Worm (Caenorhabditis elegans) whole organism, L3 larva: ENCODE measurements around the gene srh-75.

Experiments
- R02D3.7 ChIP-seq: fragments of 150-350 bp; optimal IDR thresholded peaks from 2 replicates; lab custom pipeline; 2014; ENCODE audit warnings: missing biosample characterization, missing genetic modification characterization
- aly-2 ChIP-seq: fragments of 150-350 bp; optimal IDR thresholded peaks from 2 replicates; lab custom pipeline; 2014; ENCODE audit warnings: missing biosample characterization, missing genetic modification characterization
- ama-1 ChIP-seq: fragments of 150-350 bp; optimal IDR thresholded peaks from 2 replicates; lab custom pipeline; 2018
- ceh-16 ChIP-seq: sonication (generic microtip); optimal IDR thresholded peaks from 2 replicates; lab custom pipeline; 2017; ENCODE audit warnings: missing biosample characterization, missing genetic modification characterization
- ceh-28 ChIP-seq: fragments of 150-350 bp; optimal IDR thresholded peaks from 2 replicates; lab custom pipeline; 2014; ENCODE audit warnings: missing biosample characterization, missing genetic modification reagents, missing genetic modification characterization
- ceh-82 ChIP-seq: fragments of 150-350 bp; optimal IDR thresholded peaks from 2 replicates; lab custom pipeline; 2014; ENCODE audit warnings: missing biosample characterization, missing genetic modification characterization
- daf-12 ChIP-seq: fragments of 150-350 bp; optimal IDR thresholded peaks from 2 replicates; lab custom pipeline; 2014; ENCODE audit warnings: missing biosample characterization, missing genetic modification reagents, missing genetic modification characterization
- elt-1 ChIP-seq: fragments of 150-350 bp; optimal IDR thresholded peaks from 2 replicates; lab custom pipeline; 2014; ENCODE audit warnings: missing biosample characterization, missing genetic modification characterization
- elt-2 ChIP-seq: sonication (generic microtip); optimal IDR thresholded peaks from 2 replicates; lab custom pipeline; 2016; ENCODE audit warnings: missing genetic modification reagents, mild to moderate bottlenecking, missing genetic modification characterization, missing compliant biosample characterization
- fkh-10 ChIP-seq: sonication (generic microtip); optimal IDR thresholded peaks from 2 replicates; lab custom pipeline; 2017; ENCODE audit warnings: missing biosample characterization, missing genetic modification reagents, missing genetic modification characterization
- fkh-2 ChIP-seq: fragments of 150-350 bp; optimal IDR thresholded peaks from 2 replicates; lab custom pipeline; 2014; ENCODE audit warnings: missing biosample characterization, missing genetic modification reagents, missing genetic modification characterization
- fos-1 ChIP-seq: fragments of 150-350 bp; optimal IDR thresholded peaks from 2 replicates; lab custom pipeline; 2014; ENCODE audit warnings: missing biosample characterization, missing genetic modification characterization
- hmg-11 ChIP-seq: sonication (generic microtip); optimal IDR thresholded peaks from 2 replicates; lab custom pipeline; 2016; ENCODE audit warnings: missing genetic modification characterization, missing compliant biosample characterization
- jun-1 ChIP-seq: fragments of 150-350 bp; optimal IDR thresholded peaks from 2 replicates; lab custom pipeline; 2014; ENCODE audit warnings: missing biosample characterization, missing genetic modification reagents, missing genetic modification characterization
- lin-15B ChIP-seq: fragments of 150-350 bp; optimal IDR thresholded peaks from 2 replicates; lab custom pipeline; 2014; ENCODE audit warnings: missing biosample characterization, missing genetic modification characterization
- lin-39 ChIP-seq: fragments of 150-350 bp; optimal IDR thresholded peaks from 2 replicates; lab custom pipeline; 2018; ENCODE audit warnings: missing biosample characterization, missing genetic modification reagents, missing genetic modification characterization
- lsy-12 ChIP-seq: sonication (generic microtip); optimal IDR thresholded peaks from 2 replicates; lab custom pipeline; 2016; ENCODE audit warnings: mild to moderate bottlenecking, missing genetic modification characterization, missing compliant biosample characterization
- mml-1 ChIP-seq: fragments of 150-350 bp; sonication (generic microtip); optimal IDR thresholded peaks from 3 replicates; lab custom pipeline; 2014; ENCODE audit warnings: missing biosample characterization, missing genetic modification characterization
- nfya-1 ChIP-seq: sonication (generic microtip); optimal IDR thresholded peaks from 2 replicates; lab custom pipeline; 2017; ENCODE audit warnings: missing genetic modification characterization, mild to moderate bottlenecking, missing compliant biosample characterization, antibody characterized with exemption, moderate library complexity; ENCODE audit not compliant: insufficient read depth
- nhr-11 ChIP-seq: fragments of 150-350 bp; optimal IDR thresholded peaks from 2 replicates; lab custom pipeline; 2014; ENCODE audit warnings: missing biosample characterization, missing genetic modification characterization
- nhr-12 ChIP-seq: fragments of 150-350 bp; optimal IDR thresholded peaks from 2 replicates; lab custom pipeline; 2014; ENCODE audit warnings: missing biosample characterization, missing genetic modification characterization
- nhr-23 ChIP-seq: fragments of 150-350 bp; optimal IDR thresholded peaks from 2 replicates; lab custom pipeline; 2014; ENCODE audit warnings: missing biosample characterization, missing genetic modification reagents, missing genetic modification characterization
- nhr-237 ChIP-seq: fragments of 150-350 bp; optimal IDR thresholded peaks from 2 replicates; lab custom pipeline; 2014; ENCODE audit warnings: missing biosample characterization, missing genetic modification characterization
- nhr-25 ChIP-seq: sonication (generic microtip); optimal IDR thresholded peaks from 2 replicates; lab custom pipeline; 2017; ENCODE audit warnings: missing biosample characterization, missing genetic modification characterization
- nhr-43 ChIP-seq: sonication (generic microtip); optimal IDR thresholded peaks from 2 replicates; lab custom pipeline; 2016; ENCODE audit warnings: mild to moderate bottlenecking, missing genetic modification characterization, missing compliant biosample characterization; ENCODE audit not compliant: poor library complexity, severe bottlenecking
- nhr-67 ChIP-seq: fragments of 150-350 bp; optimal IDR thresholded peaks from 2 replicates; lab custom pipeline; 2014; ENCODE audit warnings: missing biosample characterization, missing genetic modification characterization
- nhr-76 ChIP-seq: fragments of 150-350 bp; sonication (generic microtip); optimal IDR thresholded peaks from 5 replicates; lab custom pipeline; 2014; ENCODE audit warnings: missing biosample characterization, missing genetic modification characterization
- nhr-77 ChIP-seq: fragments of 150-350 bp; optimal IDR thresholded peaks from 2 replicates; lab custom pipeline; 2014; ENCODE audit warnings: missing biosample characterization, missing genetic modification characterization
- pha-4 ChIP-seq: fragments of 150-350 bp; optimal IDR thresholded peaks from 2 replicates; lab custom pipeline; 2014; ENCODE audit warnings: missing biosample characterization, missing genetic modification reagents, missing genetic modification characterization
- skn-1 ChIP-seq: fragments of 150-350 bp; optimal IDR thresholded peaks from 2 replicates; lab custom pipeline; 2014; ENCODE audit warnings: missing biosample characterization, missing genetic modification characterization
- snpc-4 ChIP-seq: fragments of 150-350 bp; optimal IDR thresholded peaks from 2 replicates; lab custom pipeline; 2014; ENCODE audit warnings: missing biosample characterization, missing genetic modification characterization
- unc-39 ChIP-seq: sonication (generic microtip); optimal IDR thresholded peaks from 4 replicates; lab custom pipeline; 2017; ENCODE audit warnings: missing biosample characterization, missing genetic modification characterization
- unc-62 ChIP-seq: fragments of 150-350 bp; sonication (generic microtip); optimal IDR thresholded peaks from 4 replicates; lab custom pipeline; 2014; ENCODE audit warnings: missing biosample characterization, missing genetic modification reagents, missing genetic modification characterization
- ztf-11 ChIP-seq: fragments of 150-350 bp; optimal IDR thresholded peaks from 2 replicates; lab custom pipeline; 2014; ENCODE audit warnings: missing biosample characterization, missing genetic modification characterization
- ztf-4 ChIP-seq: fragments of 150-350 bp; optimal IDR thresholded peaks from 2 replicates; lab custom pipeline; 2014; ENCODE audit warnings: missing biosample characterization, missing genetic modification characterization

Gene srh-75

DNA sequence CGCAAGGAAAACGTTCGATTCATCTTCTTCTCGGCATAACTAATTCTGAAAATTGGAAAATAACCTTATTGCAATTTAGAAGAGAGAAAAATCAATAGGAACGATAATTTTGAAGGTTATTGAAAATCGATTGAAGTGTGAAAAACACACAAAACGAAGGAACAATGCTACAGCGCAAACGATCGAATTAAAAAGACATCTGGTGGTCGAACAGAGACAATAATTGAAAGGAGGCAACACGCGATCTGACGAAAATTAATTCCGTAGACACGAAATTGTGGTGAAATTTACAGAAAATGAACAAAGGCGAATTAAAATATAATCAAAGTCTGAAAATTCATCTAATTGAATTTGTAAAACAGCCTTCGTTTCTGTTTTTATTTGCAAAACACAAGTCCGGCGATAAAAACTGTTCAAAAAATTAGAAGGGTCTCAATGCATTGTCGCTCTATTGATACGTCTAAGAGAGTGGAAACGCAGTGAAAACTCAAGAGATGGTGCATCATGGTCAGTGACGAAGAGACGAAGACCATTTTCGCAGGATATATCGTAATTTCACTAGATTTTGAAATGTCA, 17.5 kb downstream of the srh-75 start, which contains the start of gene pak-2 (continued):
- TF ChIP-seq ztf-4 (tag; lab: Kevin White, UChicago) (no peak), nhr-43 (tag; lab: Kevin White, UChicago) (peak; percentile 62), fkh-10 (GFP tag; lab: Kevin White, UChicago) (peak; percentile 7)

DNA sequence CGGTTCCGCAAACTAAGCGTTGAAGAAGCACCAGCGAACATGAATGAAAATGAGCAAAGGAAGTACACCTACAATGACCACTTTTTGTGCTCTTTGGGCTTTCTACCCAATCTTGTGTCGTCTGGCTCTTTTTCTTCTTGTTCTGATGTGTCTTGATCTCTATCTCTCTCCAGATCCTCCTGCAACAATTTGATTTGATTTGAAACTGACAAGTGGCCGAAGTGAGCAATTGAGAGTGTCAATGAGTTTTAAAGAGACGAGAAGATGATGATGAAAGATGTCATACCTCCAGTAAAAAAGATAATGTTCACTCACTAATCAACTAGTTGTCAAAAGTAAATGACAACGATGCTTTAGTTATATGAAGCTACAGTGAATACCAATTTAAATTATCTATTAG, 22.2 kb downstream of the srh-75 start, which contains the start of gene pptr-2:
TSS of gene pptr-2 (minus strand) at position 184 of the 400 bp plus-strand sequence.
- no peak for TF ChIP-seq elt-1
- peak; percentile 21 for TF ChIP-seq nfya-1 (tag; lab: Kevin White, UChicago)

DNA sequence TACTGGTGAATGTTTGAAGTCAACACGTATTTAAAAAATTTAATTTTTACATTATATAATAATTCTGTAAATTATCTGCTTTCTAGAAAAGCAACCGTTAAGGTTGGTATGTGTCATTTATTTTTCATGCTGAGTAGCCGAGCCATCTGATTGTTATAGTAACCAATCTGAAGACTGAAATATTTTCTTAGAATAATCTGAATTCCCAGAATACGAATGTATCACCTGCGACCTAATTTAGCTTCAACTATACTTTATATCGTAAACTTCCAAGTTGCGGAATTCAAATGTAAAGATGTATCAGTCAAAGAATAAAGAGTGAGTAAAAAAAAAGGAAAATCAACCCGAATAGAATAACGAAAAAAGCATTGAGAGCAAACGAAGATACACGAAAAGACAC, 23.7 kb downstream of the srh-75 start:
- no peak for TF ChIP-seq fkh-2 (tag; lab: Kevin White, UChicago)
- TF ChIP-seq nhr-67 (tag; lab: Kevin White, UChicago) = no peak
- no peak for TF ChIP-seq hmg-11 (tag; lab: Kevin White, UChicago)
- TF ChIP-seq snpc-4 (tag; lab: Kevin White, UChicago) = no peak
- no peak for TF ChIP-seq nhr-12 (tag; lab: Kevin White, UChicago)
- no peak for TF ChIP-seq nfya-1 (tag; lab: Kevin White, UChicago)
- no peak for TF ChIP-seq nhr-25
- TF ChIP-seq daf-12 = no peak
- TF ChIP-seq nhr-77 = no peak
- TF ChIP-seq jun-1 (tag; lab: Kevin White, UChicago) = no peak
- no peak for TF ChIP-seq ztf-11 (tag; lab: Kevin White, UChicago)
- TF ChIP-seq R02D3.7 (tag; lab: Kevin White, UChicago) = no peak
- no peak for TF ChIP-seq ztf-4 (tag; lab: Kevin White, UChicago)
- TF ChIP-seq ama-1 = no peak
- TF ChIP-seq mml-1 (tag; lab: Kevin White, UChicago) = no peak
- no peak for TF ChIP-seq nhr-237 (tag; lab: Kevin White, UChicago)
- no peak for TF ChIP-seq ceh-16 (tag; lab: Kevin White, UChicago)
- no peak for TF ChIP-seq nhr-23 (tag; lab: Kevin White, UChicago)

DNA sequence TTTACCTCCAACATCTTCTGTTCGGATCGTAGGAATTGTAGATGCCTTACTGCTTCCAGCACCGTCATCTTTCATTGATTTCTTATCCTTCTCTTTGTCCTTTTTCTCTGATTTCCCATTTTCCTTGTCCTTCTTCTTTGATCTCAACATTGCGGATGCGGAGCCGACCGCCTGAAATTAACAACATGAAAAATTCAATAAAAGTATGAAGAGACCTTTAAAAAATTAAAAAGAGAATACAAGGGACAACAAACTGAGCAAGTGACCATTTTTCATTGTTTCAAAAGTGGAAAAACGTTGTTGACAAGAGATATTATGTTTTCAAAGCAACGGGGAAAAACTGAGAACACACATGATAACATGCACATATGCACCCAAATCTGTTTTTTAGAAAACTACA, 26.3 kb downstream of the srh-75 start:
- no peak for TF ChIP-seq ama-1
- TF ChIP-seq unc-39 = no peak

DNA sequence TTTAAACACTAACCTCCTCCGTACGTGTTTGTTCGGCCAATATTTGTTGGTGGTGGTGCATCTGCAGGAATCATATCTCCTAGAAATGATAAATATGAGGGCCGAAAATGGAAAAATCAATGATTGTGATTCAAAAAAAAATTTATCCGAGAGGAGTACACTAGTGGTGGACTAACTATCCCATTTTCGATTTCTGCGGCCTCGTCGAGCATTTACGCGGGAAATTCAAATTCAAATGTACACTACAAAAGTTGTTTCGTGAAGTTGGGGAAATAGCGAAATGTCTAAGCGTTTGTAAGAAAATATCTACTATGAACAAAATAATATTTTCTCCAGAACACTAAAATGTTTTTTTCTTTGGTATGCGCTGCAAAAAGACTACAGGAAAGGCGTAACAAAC, 27.6 kb downstream of the srh-75 start:
- no peak for TF ChIP-seq aly-2
- TF ChIP-seq hmg-11 (tag; lab: Kevin White, UChicago) = peak; percentile 29
- TF ChIP-seq unc-39 = no peak
- TF ChIP-seq ceh-16 (tag; lab: Kevin White, UChicago) = no peak
- TF ChIP-seq nhr-25 = peak; percentile 23
- no peak for TF ChIP-seq R02D3.7 (tag; lab: Kevin White, UChicago)
- TF ChIP-seq lsy-12 = peak; percentile 30
- no peak for TF ChIP-seq nhr-76
- TF ChIP-seq nhr-23 (tag; lab: Kevin White, UChicago) = peak; percentile 69
- peak; percentile 12 for TF ChIP-seq jun-1 (tag; lab: Kevin White, UChicago)
- peak; percentile 59 for TF ChIP-seq lin-15B (tag; lab: Kevin White, UChicago)
- no peak for TF ChIP-seq nhr-11
- TF ChIP-seq elt-2 (tag; lab: Kevin White, UChicago) = peak; percentile 18
- TF ChIP-seq lin-39 (tag; lab: Kevin White, UChicago) = peak; percentile 32
- TF ChIP-seq fkh-10 (GFP tag; lab: Kevin White, UChicago) = no peak
- TF ChIP-seq ceh-28 (tag; lab: Kevin White, UChicago) = peak; percentile 43
- TF ChIP-seq skn-1 (tag; lab: Kevin White, UChicago) = no peak
- no peak for TF ChIP-seq nhr-12 (tag; lab: Kevin White, UChicago)
- peak; percentile 27 for TF ChIP-seq nfya-1 (tag; lab: Kevin White, UChicago)
- peak; percentile 84 for TF ChIP-seq nhr-43 (tag; lab: Kevin White, UChicago)
- no peak for TF ChIP-seq ceh-82 (tag; lab: Kevin White, UChicago)
- no peak for TF ChIP-seq unc-62 (GFP tag; lab: Kevin White, UChicago)
- TF ChIP-seq fos-1 (tag; lab: Kevin White, UChicago) = no peak
- TF ChIP-seq pha-4 (tag; lab: Kevin White, UChicago) = peak; percentile 74
- no peak for TF ChIP-seq ztf-11 (tag; lab: Kevin White, UChicago)
